Worm (Caenorhabditis elegans): ENCODE measurements around the gene clec-139.

The clec-139 gene

ce11 chrII:4638891-4639290 lies 17.3 kb upstream of the clec-139 start:
- no peak for TF ChIP-seq sem-2 (GFP tag; optimal IDR thresholded peaks at IDR 0.05)
- no peak for TF ChIP-seq flh-1 (GFP tag; optimal IDR thresholded peaks at IDR 0.05)
- TF ChIP-seq zip-8 (tag; optimal IDR thresholded peaks at IDR 0.05): no peak
- TF ChIP-seq ceh-83 (GFP tag; optimal IDR thresholded peaks at IDR 0.05): no peak
- no peak for TF ChIP-seq bed-3 (GFP tag; optimal IDR thresholded peaks at IDR 0.05)
- TF ChIP-seq nhr-2 (tag; optimal IDR thresholded peaks at IDR 0.05): no peak
- TF ChIP-seq nhr-76 (tag; optimal IDR thresholded peaks at IDR 0.05): no peak
- no peak for TF ChIP-seq drap-1 (GFP tag; optimal IDR thresholded peaks at IDR 0.05)

- TF ChIP-seq sptf-1 (tag; optimal IDR thresholded peaks at IDR 0.05) (no peak), ztf-11 (tag; optimal IDR thresholded peaks at IDR 0.05) (no peak), mep-1 (tag; optimal IDR thresholded peaks at IDR 0.05) (no peak), bed-3 (GFP tag; optimal IDR thresholded peaks at IDR 0.05) (no peak), mls-2 (tag; optimal IDR thresholded peaks at IDR 0.05) (no peak), zip-8 (tag; optimal IDR thresholded peaks at IDR 0.05) (no peak), lsy-2 (tag; optimal IDR thresholded peaks at IDR 0.05) (no peak), ces-1 (GFP tag; optimal IDR thresholded peaks at IDR 0.05) (no peak)
Observed at ce11 chrII:4638241-4638640, 16.7 kb upstream of the clec-139 start, which contains the start of gene che-10. Gene che-10 (minus strand): TSS chrII:4638341.

DNA sequence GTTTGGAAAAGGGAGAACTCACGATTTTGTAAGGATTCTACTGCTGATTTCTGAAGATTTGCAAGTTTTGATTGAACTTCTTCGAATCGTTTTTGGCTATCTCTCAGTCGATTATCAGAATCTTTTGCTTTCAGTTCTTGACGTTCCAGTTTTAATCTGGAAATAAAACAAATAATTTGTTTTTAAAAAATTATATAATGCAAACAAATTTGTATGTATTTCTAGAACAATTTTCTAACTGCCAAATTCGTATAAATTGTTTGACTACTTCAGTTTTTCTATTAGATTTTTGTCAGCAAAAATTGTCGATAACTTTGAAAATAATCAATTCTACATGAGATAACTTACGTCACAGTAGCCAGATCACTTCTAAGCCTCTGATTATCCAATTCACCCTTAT lies 9.9 kb upstream of the clec-139 start:
- TF ChIP-seq pha-4 (tag; optimal IDR thresholded peaks at IDR 0.05): no peak
- TF ChIP-seq drap-1 (GFP tag; optimal IDR thresholded peaks at IDR 0.05): no peak
- no peak for TF ChIP-seq nhr-237 (tag; optimal IDR thresholded peaks at IDR 0.05)
- TF ChIP-seq ham-2 (GFP tag; optimal IDR thresholded peaks at IDR 0.05): no peak
- TF ChIP-seq lsy-2 (tag; optimal IDR thresholded peaks at IDR 0.05): no peak
- TF ChIP-seq unc-62 (GFP tag; optimal IDR thresholded peaks at IDR 0.05): no peak
- TF ChIP-seq lin-32 (GFP tag; optimal IDR thresholded peaks at IDR 0.05): no peak
- no peak for TF ChIP-seq mab-5 (tag; optimal IDR thresholded peaks at IDR 0.05)
- TF ChIP-seq flh-1 (GFP tag; optimal IDR thresholded peaks at IDR 0.05): no peak
- TF ChIP-seq mep-1 (tag; optimal IDR thresholded peaks at IDR 0.05): no peak
- no peak for TF ChIP-seq ceh-83 (GFP tag; optimal IDR thresholded peaks at IDR 0.05)
- no peak for TF ChIP-seq ceh-39 (tag; optimal IDR thresholded peaks at IDR 0.05)
- TF ChIP-seq elt-3 (tag; optimal IDR thresholded peaks at IDR 0.05): no peak
- no peak for TF ChIP-seq blmp-1 (tag; optimal IDR thresholded peaks at IDR 0.05)

DNA sequence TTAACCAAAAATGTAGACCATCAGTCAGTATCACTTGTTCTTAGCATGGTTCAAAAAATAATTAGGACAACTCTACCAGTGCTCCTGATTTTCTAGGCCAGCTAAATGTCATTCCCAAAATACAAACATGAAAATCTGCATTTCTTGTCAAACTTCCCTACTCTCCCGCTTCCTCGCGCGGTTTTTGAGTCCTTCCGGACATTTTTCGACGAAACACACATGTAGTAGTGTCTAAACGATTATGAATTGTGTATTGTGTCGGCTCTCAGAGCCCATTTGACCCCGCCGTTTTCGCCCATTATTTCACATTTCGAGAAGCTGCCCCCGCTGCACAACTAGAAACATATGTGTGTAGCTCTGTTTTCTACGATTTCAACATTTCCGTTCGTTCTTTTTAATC lies 5.1 kb upstream of the clec-139 start, which contains the start of gene F35D11.1:
F35D11.1 (plus strand) TSS at position 301 of the 400 bp plus-strand sequence.
- TF ChIP-seq mep-1 (tag; optimal IDR thresholded peaks at IDR 0.05): no peak
- TF ChIP-seq unc-62 (GFP tag; optimal IDR thresholded peaks at IDR 0.05): no peak
- TF ChIP-seq ham-2 (GFP tag; optimal IDR thresholded peaks at IDR 0.05): no peak
- TF ChIP-seq unc-39 (tag; optimal IDR thresholded peaks at IDR 0.05): no peak
- no peak for TF ChIP-seq nhr-12 (tag; optimal IDR thresholded peaks at IDR 0.05)

- TF ChIP-seq flh-1 (GFP tag; optimal IDR thresholded peaks at IDR 0.05) (no peak), ces-1 (GFP tag; optimal IDR thresholded peaks at IDR 0.05) (no peak), drap-1 (GFP tag; optimal IDR thresholded peaks at IDR 0.05) (no peak), unc-62 (GFP tag; optimal IDR thresholded peaks at IDR 0.05) (no peak), lsy-2 (tag; optimal IDR thresholded peaks at IDR 0.05) (no peak), ham-2 (GFP tag; optimal IDR thresholded peaks at IDR 0.05) (no peak), elt-3 (tag; optimal IDR thresholded peaks at IDR 0.05) (no peak), sem-2 (GFP tag; optimal IDR thresholded peaks at IDR 0.05) (no peak), unc-120 (tag; optimal IDR thresholded peaks at IDR 0.05; ENCODE audit: poor library complexity, severe bottlenecking) (no peak), nhr-76 (tag; optimal IDR thresholded peaks at IDR 0.05) (no peak), ceh-39 (tag; optimal IDR thresholded peaks at IDR 0.05) (no peak), snpc-4 (tag; optimal IDR thresholded peaks at IDR 0.05) (no peak), ceh-83 (GFP tag; optimal IDR thresholded peaks at IDR 0.05) (no peak), nhr-2 (tag; optimal IDR thresholded peaks at IDR 0.05) (no peak), ztf-11 (tag; optimal IDR thresholded peaks at IDR 0.05) (no peak)
Observed at ce11 chrII:4619700-4620099, 1.9 kb downstream of the clec-139 start, which contains the start of gene clec-138. Gene clec-138 (minus strand): TSS chrII:4619800.

ce11 chrII:4617990-4618389 lies 3.6 kb downstream of the clec-139 start, which contains the start of gene clec-137:
Gene clec-137 (minus strand): TSS chrII:4618090.
- TF ChIP-seq lsy-2 (tag; optimal IDR thresholded peaks at IDR 0.05) (no peak), ceh-83 (GFP tag; optimal IDR thresholded peaks at IDR 0.05) (no peak), nhr-2 (tag; optimal IDR thresholded peaks at IDR 0.05) (no peak)

- TF ChIP-seq ceh-43 (GFP tag; optimal IDR thresholded peaks at IDR 0.05) (no peak), ham-2 (GFP tag; optimal IDR thresholded peaks at IDR 0.05) (no peak), ceh-39 (tag; optimal IDR thresholded peaks at IDR 0.05) (no peak), sptf-1 (tag; optimal IDR thresholded peaks at IDR 0.05) (no peak), bed-3 (GFP tag; optimal IDR thresholded peaks at IDR 0.05) (no peak), unc-120 (tag; optimal IDR thresholded peaks at IDR 0.05; ENCODE audit: poor library complexity, severe bottlenecking) (no peak), lin-13 (tag; optimal IDR thresholded peaks at IDR 0.05) (no peak), flh-1 (GFP tag; optimal IDR thresholded peaks at IDR 0.05) (no peak), mab-5 (tag; optimal IDR thresholded peaks at IDR 0.05) (no peak), mls-2 (tag; optimal IDR thresholded peaks at IDR 0.05) (no peak), lsy-2 (tag; optimal IDR thresholded peaks at IDR 0.05) (no peak)
Observed at ce11 chrII:4616443-4616842, 5.1 kb downstream of the clec-139 start, which contains the start of gene clec-136. Gene clec-136 (minus strand): TSS chrII:4616543.

All from whole organism, mixed stage, embryonic.